Fruit fly (Drosophila melanogaster) whole organism, embryonic: ENCODE results near the gene Cralbp.

Source experiments
- Abd-B ChIP-seq: fragments of 200-800 bp; sonication (Bioruptor generic); optimal IDR thresholded peaks from 2 replicates; lab custom pipeline; 2018; ENCODE audit warnings: missing biosample characterization, mild to moderate bottlenecking, missing genetic modification characterization, moderate library complexity
- Asciz ChIP-seq: fragments of 200-800 bp; sonication (Bioruptor generic); optimal IDR thresholded peaks from 2 replicates; lab custom pipeline; 2017; ENCODE audit warnings: missing biosample characterization, mild to moderate bottlenecking, missing genetic modification characterization, missing genetic modification reagents
- CG10565 ChIP-seq: fragments of 200-800 bp; sonication (Bioruptor generic); optimal IDR thresholded peaks from 3 replicates; lab custom pipeline; 2016; ENCODE audit warnings: missing biosample characterization, mild to moderate bottlenecking, missing genetic modification characterization
- CG11695 ChIP-seq: fragments of 200-800 bp; sonication (Bioruptor generic); IDR thresholded peaks from 3 replicates; pipeline ENCODE4 v1.3.6; 2022; ENCODE audit warnings: missing biosample characterization, missing genetic modification characterization
- CG12299 ChIP-seq: fragments of 200-800 bp; sonication (Bioruptor generic); optimal IDR thresholded peaks from 2 replicates; lab custom pipeline; 2018; ENCODE audit warnings: missing biosample characterization, mild to moderate bottlenecking, missing genetic modification characterization
- CG1233 ChIP-seq: fragments of 200-800 bp; sonication (Bioruptor generic); optimal IDR thresholded peaks from 4 replicates; lab custom pipeline; 2018; ENCODE audit warnings: missing biosample characterization, mild to moderate bottlenecking, missing genetic modification characterization
- CG12659 ChIP-seq: fragments of 200-800 bp; sonication (Bioruptor generic); optimal IDR thresholded peaks from 3 replicates; lab custom pipeline; 2017; ENCODE audit warnings: mild to moderate bottlenecking, missing biosample characterization, missing genetic modification reagents, missing genetic modification characterization
- CG14050 ChIP-seq: fragments of 200-800 bp; sonication (Bioruptor generic); IDR thresholded peaks from 3 replicates; pipeline ENCODE4 v1.3.6; 2022; ENCODE audit warnings: missing biosample characterization, missing genetic modification characterization
- CG15269 ChIP-seq: fragments of 200-800 bp; sonication (Bioruptor generic); optimal IDR thresholded peaks from 2 replicates; lab custom pipeline; 2018; ENCODE audit warnings: missing biosample characterization, mild to moderate bottlenecking, missing genetic modification characterization, moderate library complexity
- CG1603 ChIP-seq: fragments of 200-800 bp; sonication (Bioruptor generic); optimal IDR thresholded peaks from 2 replicates; lab custom pipeline; 2019; ENCODE audit warnings: missing biosample characterization, mild to moderate bottlenecking, missing genetic modification characterization, moderate library complexity
- CG17328 ChIP-seq: fragments of 200-800 bp; sonication (Bioruptor generic); IDR thresholded peaks from 2 replicates; pipeline ENCODE4 v1.3.6; 2022; ENCODE audit warnings: missing biosample characterization, missing genetic modification characterization
- CG17361 ChIP-seq: fragments of 200-800 bp; sonication (Bioruptor generic); IDR thresholded peaks from 3 replicates; pipeline ENCODE4 v1.3.6; 2022; ENCODE audit warnings: missing biosample characterization, missing genetic modification characterization
- CG2120 ChIP-seq: fragments of 200-800 bp; sonication (Bioruptor generic); optimal IDR thresholded peaks from 3 replicates; lab custom pipeline; 2016; ENCODE audit warnings: missing biosample characterization, missing genetic modification characterization
- CG2712 ChIP-seq: fragments of 200-800 bp; optimal IDR thresholded peaks from 3 replicates; lab custom pipeline; 2019; ENCODE audit warnings: missing biosample characterization, mild to moderate bottlenecking, missing genetic modification characterization, moderate library complexity
- CG31441 ChIP-seq: fragments of 200-800 bp; sonication (Bioruptor generic); IDR thresholded peaks from 2 replicates; pipeline ENCODE4 v1.3.6; 2022; ENCODE audit warnings: missing biosample characterization, missing genetic modification characterization
- CG6254 ChIP-seq: fragments of 200-800 bp; sonication (Bioruptor generic); optimal IDR thresholded peaks from 3 replicates; lab custom pipeline; 2017; ENCODE audit warnings: mild to moderate bottlenecking, missing biosample characterization, missing genetic modification reagents, missing genetic modification characterization
- CG6689 ChIP-seq: fragments of 200-800 bp; sonication (Bioruptor generic); IDR thresholded peaks from 2 replicates; pipeline ENCODE4 v1.3.6; 2022; ENCODE audit warnings: missing biosample characterization, missing genetic modification characterization
- CG6791 ChIP-seq: fragments of 200-800 bp; sonication (Bioruptor generic); IDR thresholded peaks from 3 replicates; pipeline ENCODE4 v1.3.6; 2022; ENCODE audit warnings: missing biosample characterization, missing genetic modification characterization; ENCODE audit not compliant: partially characterized antibody
- CG7786 ChIP-seq: fragments of 200-800 bp; sonication (Bioruptor generic); optimal IDR thresholded peaks from 2 replicates; lab custom pipeline; 2016; ENCODE audit warnings: missing biosample characterization, missing genetic modification characterization
- CG8388 ChIP-seq: fragments of 200-800 bp; sonication (Bioruptor generic); optimal IDR thresholded peaks from 2 replicates; lab custom pipeline; 2019; ENCODE audit warnings: missing biosample characterization, mild to moderate bottlenecking, missing genetic modification characterization, moderate library complexity
- Dek ChIP-seq: fragments of 200-800 bp; sonication (Bioruptor generic); optimal IDR thresholded peaks from 3 replicates; lab custom pipeline; 2019; ENCODE audit warnings: missing biosample characterization, mild to moderate bottlenecking, missing genetic modification characterization, moderate library complexity
- Hand ChIP-seq: fragments of 200-800 bp; sonication (Bioruptor generic); optimal IDR thresholded peaks from 2 replicates; lab custom pipeline; 2017; ENCODE audit warnings: mild to moderate bottlenecking, missing biosample characterization, missing genetic modification reagents, missing genetic modification characterization
- HmgD ChIP-seq: fragments of 200-800 bp; sonication (Bioruptor generic); optimal IDR thresholded peaks from 3 replicates; lab custom pipeline; 2016; ENCODE audit warnings: missing biosample characterization, missing genetic modification characterization
- Hsf ChIP-seq: fragments of 200-800 bp; sonication (Bioruptor generic); optimal IDR thresholded peaks from 3 replicates; lab custom pipeline; 2016; ENCODE audit warnings: missing biosample characterization, missing genetic modification characterization
- Myb ChIP-seq: fragments of 200-800 bp; sonication (Bioruptor generic); optimal IDR thresholded peaks from 2 replicates; lab custom pipeline; 2016; ENCODE audit warnings: missing biosample characterization, missing genetic modification characterization
- Sox100B ChIP-seq: fragments of 200-800 bp; sonication (Bioruptor generic); optimal IDR thresholded peaks from 3 replicates; lab custom pipeline; 2018; ENCODE audit warnings: missing biosample characterization, mild to moderate bottlenecking, missing genetic modification characterization
- ac ChIP-seq: fragments of 200-800 bp; sonication (Bioruptor generic); optimal IDR thresholded peaks from 3 replicates; lab custom pipeline; 2017; ENCODE audit warnings: missing biosample characterization, mild to moderate bottlenecking, missing genetic modification characterization
- al ChIP-seq: fragments of 200-800 bp; sonication (Bioruptor generic); IDR thresholded peaks from 2 replicates; pipeline ENCODE4 v1.3.6; 2022; ENCODE audit warnings: missing biosample characterization, missing genetic modification characterization
- ap ChIP-seq: fragments of 200-800 bp; sonication (Bioruptor generic); IDR thresholded peaks from 2 replicates; pipeline ENCODE4 v1.3.6; 2022; ENCODE audit warnings: missing biosample characterization, missing genetic modification characterization
- bsh ChIP-seq, 2 experiments: fragments of 200-800 bp; sonication (Bioruptor generic); optimal IDR thresholded peaks; 2 replicates each; lab custom pipeline; 2017 to 2018; ENCODE audit warnings: mild to moderate bottlenecking in 2 of 2, missing biosample characterization in 2 of 2, missing genetic modification characterization in 2 of 2, moderate library complexity in 1 of 2
- chif ChIP-seq, 2 experiments: fragments of 200-800 bp; sonication (Bioruptor generic); optimal IDR thresholded peaks; 3 replicates each; lab custom pipeline; 2016; ENCODE audit warnings: missing biosample characterization in 2 of 2, missing genetic modification characterization in 2 of 2
- dimm ChIP-seq: fragments of 200-800 bp; sonication (Bioruptor generic); IDR thresholded peaks from 2 replicates; pipeline ENCODE4 v1.3.6; 2022; ENCODE audit warnings: missing biosample characterization, missing genetic modification characterization
- dysf ChIP-seq: fragments of 200-800 bp; sonication (Bioruptor generic); IDR thresholded peaks from 3 replicates; pipeline ENCODE4 v1.3.6; 2022; ENCODE audit warnings: missing biosample characterization, missing genetic modification characterization
- fd96Cb ChIP-seq: fragments of 200-800 bp; sonication (Bioruptor generic); optimal IDR thresholded peaks from 2 replicates; lab custom pipeline; 2018; ENCODE audit warnings: missing biosample characterization, mild to moderate bottlenecking, missing genetic modification characterization, moderate library complexity
- fru ChIP-seq: fragments of >200 bp; optimal IDR thresholded peaks from 2 replicates; lab custom pipeline; 2017
- gem ChIP-seq: fragments of 200-800 bp; sonication (Bioruptor generic); optimal IDR thresholded peaks from 2 replicates; lab custom pipeline; 2019; ENCODE audit warnings: missing biosample characterization, mild to moderate bottlenecking, missing genetic modification characterization, moderate library complexity
- gt ChIP-seq: fragments of 200-800 bp; sonication (Bioruptor generic); IDR thresholded peaks from 2 replicates; pipeline ENCODE4 v1.3.6; 2022; ENCODE audit warnings: missing biosample characterization, missing genetic modification characterization
- hkb ChIP-seq, 2 experiments: fragments of 200-800 bp in 1 of 2; fragments of >200 bp in 1 of 2; sonication (Bioruptor generic) in 1 of 2; IDR thresholded peaks in 1 of 2; optimal IDR thresholded peaks in 1 of 2; 2 replicates each; pipeline versions ENCODE4 v1.3.6 to Lab custom; 2017 to 2022; ENCODE audit warnings: missing biosample characterization in 1 of 2, missing genetic modification characterization in 1 of 2
- ind ChIP-seq: fragments of 200-800 bp; sonication (Bioruptor generic); optimal IDR thresholded peaks from 3 replicates; lab custom pipeline; 2016; ENCODE audit warnings: missing biosample characterization, missing genetic modification characterization
- lbe ChIP-seq: fragments of 200-800 bp; sonication (Bioruptor generic); optimal IDR thresholded peaks from 2 replicates; lab custom pipeline; 2016; ENCODE audit warnings: missing biosample characterization, mild to moderate bottlenecking, missing genetic modification characterization
- lilli ChIP-seq: fragments of 200-800 bp; sonication (Bioruptor generic); optimal IDR thresholded peaks from 3 replicates; lab custom pipeline; 2016; ENCODE audit warnings: missing biosample characterization, missing genetic modification characterization
- lmd ChIP-seq: fragments of 200-800 bp; sonication (Bioruptor generic); IDR thresholded peaks from 2 replicates; pipeline ENCODE4 v1.3.6; 2022; ENCODE audit warnings: missing biosample characterization, missing genetic modification characterization
- nmo ChIP-seq: fragments of 200-800 bp; sonication (Bioruptor generic); optimal IDR thresholded peaks from 2 replicates; lab custom pipeline; 2018; ENCODE audit warnings: missing biosample characterization, mild to moderate bottlenecking, missing genetic modification characterization, moderate library complexity
- psq ChIP-seq: fragments of 200-800 bp; sonication (Bioruptor generic); optimal IDR thresholded peaks from 2 replicates; lab custom pipeline; 2017; ENCODE audit warnings: missing biosample characterization, missing genetic modification characterization
- pzg ChIP-seq: fragments of 200-800 bp; sonication (Bioruptor generic); optimal IDR thresholded peaks from 3 replicates; lab custom pipeline; 2018; ENCODE audit warnings: missing biosample characterization, mild to moderate bottlenecking, missing genetic modification characterization, moderate library complexity
- scrt ChIP-seq: fragments of 200-800 bp; sonication (Bioruptor generic); optimal IDR thresholded peaks from 2 replicates; lab custom pipeline; 2018; ENCODE audit warnings: missing biosample characterization, mild to moderate bottlenecking, missing genetic modification characterization, moderate library complexity
- sens-2 ChIP-seq: fragments of 200-800 bp; sonication (Bioruptor generic); IDR thresholded peaks from 2 replicates; pipeline ENCODE4 v1.3.6; 2022; ENCODE audit warnings: missing biosample characterization, missing genetic modification characterization
- shn ChIP-seq: fragments of 200-800 bp; sonication (Bioruptor generic); optimal IDR thresholded peaks from 3 replicates; lab custom pipeline; 2016; ENCODE audit warnings: missing biosample characterization, missing genetic modification characterization
- tio ChIP-seq: fragments of 200-800 bp; sonication (Bioruptor generic); optimal IDR thresholded peaks from 2 replicates; lab custom pipeline; 2017; ENCODE audit warnings: missing biosample characterization, missing genetic modification characterization, inconsistent platforms
- usp ChIP-seq: fragments of >200 bp; optimal IDR thresholded peaks from 2 replicates; lab custom pipeline; 2017; ENCODE audit warnings: missing biosample characterization, missing genetic modification characterization
- zfh2 ChIP-seq: fragments of 200-800 bp; sonication (Bioruptor generic); optimal IDR thresholded peaks from 2 replicates; lab custom pipeline; 2016; ENCODE audit warnings: missing biosample characterization, missing genetic modification characterization

Gene Cralbp

dm6 chr3L:5819310-5819709 is 32.8 kb upstream of the Cralbp start (continued):
- no peak for TF ChIP-seq CG6791 (GFP tag; lab: Robert Waterston, UW)
- peak; percentile 33 for TF ChIP-seq ind (GFP tag; lab: Kevin White, UChicago)
- TF ChIP-seq Sox100B (GFP tag; lab: Kevin White, UChicago): no peak
- TF ChIP-seq CG2712 (tag; lab: Kevin White, UChicago): peak; percentile 29
- TF ChIP-seq al (GFP tag; lab: Robert Waterston, UW): peak; percentile 47
- TF ChIP-seq Myb (GFP tag; lab: Kevin White, UChicago): peak; percentile 4
- peak; percentile 33 for TF ChIP-seq tio
- TF ChIP-seq fru (lab: Kevin White, UChicago): no peak
- no peak for TF ChIP-seq ap
- peak; percentile 44; the same call in 1 of the 3 replicates for TF ChIP-seq CG17361 (GFP tag; lab: Robert Waterston, UW)
- no peak for TF ChIP-seq psq (GFP tag; lab: Kevin White, UChicago)
- no peak for TF ChIP-seq scrt (GFP tag; lab: Kevin White, UChicago)
- peak; percentile 52 for TF ChIP-seq lilli
- no peak for TF ChIP-seq Hand
- no peak for TF ChIP-seq sens-2
- no peak for TF ChIP-seq CG10565 (GFP tag; lab: Kevin White, UChicago)
- TF ChIP-seq lbe: peak; percentile 16
- TF ChIP-seq hkb (optimal IDR thresholded peaks at IDR 0.05; lab: Kevin White, UChicago): no peak
- TF ChIP-seq hkb (GFP tag; IDR thresholded peaks at IDR 0.05; lab: Robert Waterston, UW): peak; percentile 26; the same call in 1 of the 2 replicates
- TF ChIP-seq CG7786 (GFP tag; lab: Kevin White, UChicago): peak; percentile 28
- no peak for TF ChIP-seq CG14050 (GFP tag; lab: Robert Waterston, UW)
- TF ChIP-seq fd96Cb (tag; lab: Kevin White, UChicago): peak; percentile 2
- TF ChIP-seq gt (GFP tag; lab: Robert Waterston, UW): no peak
- TF ChIP-seq CG6254 (GFP tag; lab: Kevin White, UChicago): no peak
- peak; percentile 54 for TF ChIP-seq CG17328 (GFP tag; lab: Robert Waterston, UW)
- peak; percentile 47 for TF ChIP-seq nmo
- TF ChIP-seq CG31441 (GFP tag; lab: Robert Waterston, UW): peak; percentile 48; the same call in 1 of the 2 replicates
- no peak for TF ChIP-seq Dek (tag; lab: Kevin White, UChicago)
- peak; percentile 3 for TF ChIP-seq CG12659 (GFP tag; lab: Kevin White, UChicago)
- TF ChIP-seq CG6689 (GFP tag; lab: Robert Waterston, UW): peak; percentile 40
- no peak for TF ChIP-seq CG12299 (tag; lab: Kevin White, UChicago)
- no peak for TF ChIP-seq CG1233 (GFP tag; lab: Kevin White, UChicago)
- TF ChIP-seq dimm (GFP tag; lab: Robert Waterston, UW): 0 out of 2 replicates have a peak, but pooled peaks have one; percentile 11
- no peak for TF ChIP-seq HmgD
- peak; percentile 65 for TF ChIP-seq CG2120 (GFP tag; lab: Kevin White, UChicago)
- no peak for TF ChIP-seq CG11695
- peak; percentile 70 for TF ChIP-seq gem (tag; lab: Kevin White, UChicago)
- TF ChIP-seq zfh2 (GFP tag; lab: Kevin White, UChicago): peak; percentile 44
- peak; percentile 67 for TF ChIP-seq lmd (GFP tag; lab: Robert Waterston, UW)
- no peak for TF ChIP-seq shn (GFP tag; lab: Kevin White, UChicago)
- TF ChIP-seq chif (GFP tag; optimal IDR thresholded peaks at IDR 0.05; lab: Kevin White, UChicago): peak in 1 of 2 experiments; percentile 25
- TF ChIP-seq usp: no peak
- no peak for TF ChIP-seq ac (GFP tag; lab: Kevin White, UChicago)
- no peak for TF ChIP-seq pzg
- peak; percentile 46 for TF ChIP-seq Hsf (GFP tag; lab: Kevin White, UChicago)
- peak; percentile 24 for TF ChIP-seq CG1603 (tag; lab: Kevin White, UChicago)
- peak; percentile 18 for TF ChIP-seq Abd-B (GFP tag; lab: Kevin White, UChicago)
- peak; percentile 1 for TF ChIP-seq CG8388
- TF ChIP-seq bsh (GFP tag; optimal IDR thresholded peaks at IDR 0.05; lab: Kevin White, UChicago): peak in 1 of 2 experiments; percentile 43
- peak; percentile 61 for TF ChIP-seq CG15269 (tag; lab: Kevin White, UChicago)
- peak; percentile 65; the same call in 2 of the 3 replicates for TF ChIP-seq dysf (GFP tag; lab: Robert Waterston, UW)
- TF ChIP-seq Asciz (GFP tag; lab: Kevin White, UChicago): no peak
